Worm (Caenorhabditis elegans) whole organism, late embryonic: Measurements from ENCODE around the gene F35G12.5.
A peak's percentile ranks its signal among the peaks of the same experiment; 100 is the strongest.

Source experiments
- ama-1 ChIP-seq: fragments of 150-350 bp; optimal IDR thresholded peaks from 2 replicates; lab custom pipeline; 2014
- ceh-22 ChIP-seq: sonication (generic microtip); optimal IDR thresholded peaks from 2 replicates; lab custom pipeline; 2017; ENCODE audit warnings: missing biosample characterization, missing genetic modification characterization
- dmd-4 ChIP-seq: sonication (generic microtip); optimal IDR thresholded peaks from 2 replicates; lab custom pipeline; 2016; ENCODE audit warnings: borderline replicate concordance, missing genetic modification characterization, missing compliant biosample characterization
- dve-1 ChIP-seq: sonication (generic microtip); optimal IDR thresholded peaks from 2 replicates; lab custom pipeline; 2017; ENCODE audit warnings: antibody characterized with exemption, mild to moderate bottlenecking, missing genetic modification characterization, missing compliant biosample characterization
- elt-4 ChIP-seq: sonication (generic microtip); optimal IDR thresholded peaks from 2 replicates; lab custom pipeline; 2016; ENCODE audit warnings: missing genetic modification characterization, missing compliant biosample characterization
- lin-11 ChIP-seq: fragments of 200-800 bp; sonication (Bioruptor generic); optimal IDR thresholded peaks from 2 replicates; lab custom pipeline; 2018; ENCODE audit warnings: mild to moderate bottlenecking, missing genetic modification characterization, missing compliant biosample characterization
- nfya-1 ChIP-seq: sonication (generic microtip); optimal IDR thresholded peaks from 2 replicates; lab custom pipeline; 2017; ENCODE audit warnings: missing genetic modification characterization, mild to moderate bottlenecking, missing compliant biosample characterization, antibody characterized with exemption, moderate library complexity
- nhr-11 ChIP-seq: fragments of 150-350 bp; optimal IDR thresholded peaks from 2 replicates; lab custom pipeline; 2014; ENCODE audit warnings: missing biosample characterization, missing genetic modification characterization
- pat-9 ChIP-seq: fragments of 200-800 bp; sonication (Bioruptor generic); optimal IDR thresholded peaks from 2 replicates; lab custom pipeline; 2018; ENCODE audit warnings: mild to moderate bottlenecking, missing genetic modification characterization, moderate library complexity, missing compliant biosample characterization
- pha-4 ChIP-seq: fragments of 150-350 bp; optimal IDR thresholded peaks from 2 replicates; lab custom pipeline; 2018; ENCODE audit warnings: missing biosample characterization, missing genetic modification reagents, missing genetic modification characterization
- ref-2 ChIP-seq: sonication (generic microtip); optimal IDR thresholded peaks from 2 replicates; lab custom pipeline; 2016; ENCODE audit warnings: missing genetic modification characterization, missing compliant biosample characterization
- tbx-2 ChIP-seq: sonication (generic microtip); optimal IDR thresholded peaks from 2 replicates; lab custom pipeline; 2016; ENCODE audit warnings: missing genetic modification characterization, missing compliant biosample characterization
- unc-42 ChIP-seq: sonication (generic microtip); optimal IDR thresholded peaks from 2 replicates; lab custom pipeline; 2016; ENCODE audit warnings: missing genotype, missing genetic modification characterization, missing compliant biosample characterization
- zip-5 ChIP-seq: sonication (generic microtip); optimal IDR thresholded peaks from 2 replicates; lab custom pipeline; 2016; ENCODE audit warnings: missing genetic modification characterization, missing compliant biosample characterization

DNA sequence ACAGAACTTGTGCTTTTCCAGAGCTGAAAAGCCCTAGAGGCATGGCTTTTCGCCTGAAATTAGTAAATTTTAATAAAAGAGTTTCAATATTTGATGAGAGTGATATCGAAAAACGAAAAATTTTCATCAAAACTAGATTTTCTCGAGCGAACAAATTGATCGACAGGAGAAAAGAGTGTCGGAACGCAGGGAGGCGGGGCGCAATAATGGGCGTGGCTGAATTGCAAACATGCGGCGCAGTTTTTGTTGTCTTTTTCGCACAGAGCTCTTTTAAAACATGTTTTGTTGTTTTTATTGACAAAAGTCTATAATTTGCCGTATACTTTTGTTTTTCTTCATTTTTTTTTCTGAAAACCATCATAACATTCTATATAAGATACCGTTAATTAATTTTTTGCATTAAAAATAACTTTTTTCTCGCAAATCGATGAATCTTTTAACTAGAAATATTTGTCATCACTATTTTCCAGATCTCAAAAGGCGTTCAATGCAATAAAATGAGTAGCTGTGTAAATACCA lies 5.5 kb upstream of the F35G12.5 start, which contains the start of the genes sel-5 and wdr-48:
- TF ChIP-seq nfya-1 (tag; lab: Kevin White, UChicago) (peak; percentile 28), tbx-2 (tag; lab: Kevin White, UChicago) (no peak), pat-9 (no peak), ama-1 (lab: Kevin White, UChicago) (no peak), unc-42 (peak; percentile 41), ceh-22 (tag; lab: Kevin White, UChicago) (no peak), dve-1 (tag; lab: Kevin White, UChicago) (no peak), ref-2 (tag; lab: Kevin White, UChicago) (peak; percentile 44), pha-4 (no peak), lin-11 (tag; lab: Kevin White, UChicago) (no peak), elt-4 (tag; lab: Kevin White, UChicago) (no peak), dmd-4 (tag; lab: Kevin White, UChicago) (no peak), zip-5 (tag; lab: Kevin White, UChicago) (no peak), nhr-11 (tag; lab: Kevin White, UChicago) (no peak)
